Worm (Caenorhabditis elegans): ENCODE results near the gene F01G10.10.

DNA sequence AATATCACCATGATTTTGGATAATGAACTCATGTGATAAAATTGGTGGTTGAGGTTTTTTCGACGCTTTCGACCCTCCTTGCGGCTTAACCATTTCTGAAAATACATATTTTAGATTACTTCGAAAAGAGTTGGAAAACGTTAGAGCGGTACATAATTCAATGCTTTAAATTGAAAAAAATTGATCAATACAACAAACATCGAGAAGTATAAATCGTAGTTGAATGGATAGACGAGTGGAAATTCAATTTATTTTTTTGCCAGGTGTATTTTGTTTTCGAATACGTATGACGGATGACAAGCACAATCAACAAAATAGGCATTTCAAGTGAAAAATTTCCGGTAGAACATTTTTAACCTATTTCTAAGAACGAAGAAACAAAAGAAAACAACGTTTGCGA is 24.8 kb upstream of the F01G10.10 start, which contains the start of gene tram-1:
- no peak for TF ChIP-seq snpc-4 (tag; optimal IDR thresholded peaks at IDR 0.05)
- TF ChIP-seq nhr-76 (tag; optimal IDR thresholded peaks at IDR 0.05): no peak
- no peak for TF ChIP-seq pha-4 (tag; optimal IDR thresholded peaks at IDR 0.05)
- TF ChIP-seq tbx-8 (GFP tag; optimal IDR thresholded peaks at IDR 0.05): no peak
- no peak for TF ChIP-seq lsy-2 (tag; optimal IDR thresholded peaks at IDR 0.05)
- TF ChIP-seq mep-1 (tag; optimal IDR thresholded peaks at IDR 0.05): no peak
- no peak for TF ChIP-seq unc-62 (GFP tag; optimal IDR thresholded peaks at IDR 0.05)
- no peak for TF ChIP-seq sptf-1 (tag; optimal IDR thresholded peaks at IDR 0.05)
- TF ChIP-seq unc-39 (tag; optimal IDR thresholded peaks at IDR 0.05): no peak
- TF ChIP-seq cnd-1 (tag; optimal IDR thresholded peaks at IDR 0.05): no peak
- no peak for TF ChIP-seq ces-1 (GFP tag; optimal IDR thresholded peaks at IDR 0.05)
- TF ChIP-seq ztf-11 (tag; optimal IDR thresholded peaks at IDR 0.05): no peak

Data from whole organism, mixed stage, embryonic.